Fruit fly (Drosophila melanogaster): ENCODE data around the gene rgn.

The rgn gene

dm6 chr3L:21386917-21387316, 4.6 kb downstream of the rgn start:
- TF ChIP-seq Hr38 (GFP tag; optimal IDR thresholded peaks at IDR 0.05) (no peak), fkh (GFP tag; optimal IDR thresholded peaks at IDR 0.05) (peak; percentile 56), CG32006 (GFP tag; optimal IDR thresholded peaks at IDR 0.05) (no peak), CG34406 (GFP tag; optimal IDR thresholded peaks at IDR 0.05) (no peak)

- TF ChIP-seq ss (GFP tag; optimal IDR thresholded peaks at IDR 0.05) (no peak), CG6276 (GFP tag; optimal IDR thresholded peaks at IDR 0.05) (no peak), lz (GFP tag; optimal IDR thresholded peaks at IDR 0.05) (no peak), CG16779 (tag; optimal IDR thresholded peaks at IDR 0.05) (no peak), esn (GFP tag; optimal IDR thresholded peaks at IDR 0.05) (no peak), spab (GFP tag; optimal IDR thresholded peaks at IDR 0.05) (no peak)
These were observed 6.5 kb downstream of the rgn start for dm6 chr3L:21388824-21389223.

dm6 chr3L:21389758-21390157, 7.5 kb downstream of the rgn start:
- no peak for TF ChIP-seq ss (GFP tag; optimal IDR thresholded peaks at IDR 0.05)
- peak; percentile 0 for TF ChIP-seq esn (GFP tag; optimal IDR thresholded peaks at IDR 0.05)
- TF ChIP-seq CG7368 (GFP tag; optimal IDR thresholded peaks at IDR 0.05): no peak
- no peak for TF ChIP-seq CG11294 (GFP tag; IDR thresholded peaks at IDR 0.05)
- TF ChIP-seq Eip78C (GFP tag): peak; percentile 26
- peak; percentile 2 for TF ChIP-seq CG34406 (GFP tag; optimal IDR thresholded peaks at IDR 0.05)
- no peak for TF ChIP-seq CG9139 (GFP tag; optimal IDR thresholded peaks at IDR 0.05)
- TF ChIP-seq CG32006 (GFP tag; optimal IDR thresholded peaks at IDR 0.05): no peak
- TF ChIP-seq Hr4 (GFP tag; optimal IDR thresholded peaks at IDR 0.05): no peak
- TF ChIP-seq Lpt (GFP tag; optimal IDR thresholded peaks at IDR 0.05): no peak
- TF ChIP-seq Met (GFP tag; optimal IDR thresholded peaks at IDR 0.05): peak; percentile 24
- no peak for TF ChIP-seq pdm3 (GFP tag; optimal IDR thresholded peaks at IDR 0.05)
- no peak for TF ChIP-seq CG6276 (GFP tag; optimal IDR thresholded peaks at IDR 0.05)
- no peak for TF ChIP-seq topi (GFP tag; optimal IDR thresholded peaks at IDR 0.05)
- peak; percentile 1 for TF ChIP-seq CG31627 (GFP tag; optimal IDR thresholded peaks at IDR 0.05)
- TF ChIP-seq Blimp-1 (GFP tag; optimal IDR thresholded peaks at IDR 0.05): no peak
- TF ChIP-seq Ets96B (tag; optimal IDR thresholded peaks at IDR 0.05): no peak
- no peak for TF ChIP-seq CG6792 (GFP tag; optimal IDR thresholded peaks at IDR 0.05)
- no peak for TF ChIP-seq CG11762 (GFP tag; optimal IDR thresholded peaks at IDR 0.05; ENCODE audit: insufficient read depth)
- TF ChIP-seq lz (GFP tag; optimal IDR thresholded peaks at IDR 0.05): no peak
- TF ChIP-seq acj6 (GFP tag; optimal IDR thresholded peaks at IDR 0.05): no peak
- TF ChIP-seq CG8319 (GFP tag; optimal IDR thresholded peaks at IDR 0.05): no peak
- TF ChIP-seq Ets21C (GFP tag; optimal IDR thresholded peaks at IDR 0.05): no peak
- peak; percentile 45 for TF ChIP-seq Sox102F (GFP tag; optimal IDR thresholded peaks at IDR 0.05)
- no peak for TF ChIP-seq CG8632 (GFP tag; optimal IDR thresholded peaks at IDR 0.05)
- no peak for TF ChIP-seq net (GFP tag; optimal IDR thresholded peaks at IDR 0.05)
- TF ChIP-seq CG1621 (tag; optimal IDR thresholded peaks at IDR 0.05): no peak
- peak; percentile 20 for TF ChIP-seq Hr39 (GFP tag; optimal IDR thresholded peaks at IDR 0.05)
- TF ChIP-seq fd59A (GFP tag; optimal IDR thresholded peaks at IDR 0.05): no peak
- no peak for TF ChIP-seq CG6808 (GFP tag; optimal IDR thresholded peaks at IDR 0.05)
- TF ChIP-seq CG11902 (GFP tag; optimal IDR thresholded peaks at IDR 0.05): no peak
- TF ChIP-seq svp (GFP tag): peak; percentile 58
- no peak for TF ChIP-seq CG10631 (GFP tag; optimal IDR thresholded peaks at IDR 0.05)

- TF ChIP-seq CG9139 (GFP tag; optimal IDR thresholded peaks at IDR 0.05) (no peak), CG8632 (GFP tag; optimal IDR thresholded peaks at IDR 0.05) (no peak), Eip75B (GFP tag; optimal IDR thresholded peaks at IDR 0.05) (no peak), fd85E (GFP tag; optimal IDR thresholded peaks at IDR 0.05) (no peak), Blimp-1 (GFP tag; optimal IDR thresholded peaks at IDR 0.05) (no peak), Sox14 (GFP tag; optimal IDR thresholded peaks at IDR 0.05) (no peak), OdsH (GFP tag; optimal IDR thresholded peaks at IDR 0.05) (no peak), CG11294 (GFP tag; IDR thresholded peaks at IDR 0.05) (no peak), dac (GFP tag; optimal IDR thresholded peaks at IDR 0.05) (no peak), lz (GFP tag; optimal IDR thresholded peaks at IDR 0.05) (no peak), Lpt (GFP tag; optimal IDR thresholded peaks at IDR 0.05) (no peak), Gug (GFP tag; IDR thresholded peaks at IDR 0.05) (no peak), achi (GFP tag; optimal IDR thresholded peaks at IDR 0.05) (no peak), acj6 (GFP tag; optimal IDR thresholded peaks at IDR 0.05) (no peak), Eip78C (GFP tag) (no peak), CG11762 (GFP tag; optimal IDR thresholded peaks at IDR 0.05; ENCODE audit: insufficient read depth) (no peak)
These were observed 8.1 kb downstream of the rgn start for dm6 chr3L:21390431-21390830.

Data from whole organism, prepupa.